Worm (Caenorhabditis elegans): Measurements from ENCODE around the gene M153.3.

M153.3 gene

DNA sequence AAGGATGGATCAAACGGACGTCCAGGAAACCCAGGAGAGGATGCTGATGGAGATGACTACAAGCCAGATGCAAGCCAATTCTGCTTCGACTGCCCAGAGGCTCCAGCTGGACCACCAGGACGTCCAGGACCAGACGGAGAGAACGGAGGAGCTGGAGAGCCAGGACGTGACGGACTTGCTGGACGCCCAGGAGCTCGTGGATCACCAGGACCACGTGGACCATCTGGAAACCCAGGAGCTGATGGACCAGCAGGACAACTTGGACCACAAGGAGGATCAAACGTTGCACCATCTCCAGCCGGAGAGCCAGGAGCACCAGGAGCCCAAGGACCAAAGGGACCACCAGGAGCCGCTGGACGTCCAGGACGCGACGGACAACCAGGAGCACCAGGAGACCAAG, 37.2 kb upstream of the M153.3 start:
- TF ChIP-seq aly-1 (tag; optimal IDR thresholded peaks at IDR 0.05) (no peak), pes-1 (GFP tag; IDR thresholded peaks at IDR 0.05) (no peak), scrt-1 (GFP tag; IDR thresholded peaks at IDR 0.05) (no peak), flt-1 (GFP tag; IDR thresholded peaks at IDR 0.05) (no peak), hmbx-1 (tag; optimal IDR thresholded peaks at IDR 0.05) (no peak), B0310.2 (tag; optimal IDR thresholded peaks at IDR 0.05) (no peak), hnd-1 (tag; optimal IDR thresholded peaks at IDR 0.05) (no peak), sea-1 (GFP tag; conservative IDR thresholded peaks at IDR 0.05) (no peak), ceh-13 (GFP tag; optimal IDR thresholded peaks at IDR 0.05) (no peak), tbx-37 (GFP tag; conservative IDR thresholded peaks at IDR 0.05) (no peak), F13C5.2 (tag; optimal IDR thresholded peaks at IDR 0.05) (no peak), tra-4 (tag; optimal IDR thresholded peaks at IDR 0.05) (no peak), ama-1 (optimal IDR thresholded peaks at IDR 0.05) (no peak), hmg-4 (GFP tag; optimal IDR thresholded peaks at IDR 0.05) (no peak), tbx-11 (GFP tag; IDR thresholded peaks at IDR 0.05) (no peak), ceh-36 (tag; optimal IDR thresholded peaks at IDR 0.05) (no peak), ets-7 (tag; optimal IDR thresholded peaks at IDR 0.05) (no peak)

ce11 chrX:12106004-12106403, 36.7 kb upstream of the M153.3 start:
- TF ChIP-seq pes-1 (GFP tag; IDR thresholded peaks at IDR 0.05) (peak; percentile 99), B0310.2 (tag; optimal IDR thresholded peaks at IDR 0.05) (peak; percentile 95), hmbx-1 (tag; optimal IDR thresholded peaks at IDR 0.05) (peak; percentile 88), F13C5.2 (tag; optimal IDR thresholded peaks at IDR 0.05) (peak; percentile 99), flt-1 (GFP tag; IDR thresholded peaks at IDR 0.05) (peak; percentile 99), aly-1 (tag; optimal IDR thresholded peaks at IDR 0.05) (peak; percentile 97), tbx-11 (GFP tag; IDR thresholded peaks at IDR 0.05) (peak; percentile 99), tbx-37 (GFP tag; conservative IDR thresholded peaks at IDR 0.05) (peak; percentile 99), ama-1 (optimal IDR thresholded peaks at IDR 0.05) (no peak), ets-7 (tag; optimal IDR thresholded peaks at IDR 0.05) (peak; percentile 94), hnd-1 (tag; optimal IDR thresholded peaks at IDR 0.05) (peak; percentile 93), ceh-36 (tag; optimal IDR thresholded peaks at IDR 0.05) (peak; percentile 98), scrt-1 (GFP tag; IDR thresholded peaks at IDR 0.05) (peak; percentile 99), ceh-13 (GFP tag; optimal IDR thresholded peaks at IDR 0.05) (peak; percentile 97), hmg-4 (GFP tag; optimal IDR thresholded peaks at IDR 0.05) (no peak), tra-4 (tag; optimal IDR thresholded peaks at IDR 0.05) (peak; percentile 86), sea-1 (GFP tag; conservative IDR thresholded peaks at IDR 0.05) (peak; percentile 97)

- no peak for TF ChIP-seq tbx-11 (GFP tag; IDR thresholded peaks at IDR 0.05)
- TF ChIP-seq tbx-37 (GFP tag; conservative IDR thresholded peaks at IDR 0.05) = no peak
- no peak for TF ChIP-seq hnd-1 (tag; optimal IDR thresholded peaks at IDR 0.05)
- TF ChIP-seq F13C5.2 (tag; optimal IDR thresholded peaks at IDR 0.05) = no peak
- TF ChIP-seq hmbx-1 (tag; optimal IDR thresholded peaks at IDR 0.05) = no peak
- TF ChIP-seq ama-1 (optimal IDR thresholded peaks at IDR 0.05) = no peak
- TF ChIP-seq flt-1 (GFP tag; IDR thresholded peaks at IDR 0.05) = no peak
- TF ChIP-seq B0310.2 (tag; optimal IDR thresholded peaks at IDR 0.05) = no peak
- TF ChIP-seq sea-1 (GFP tag; conservative IDR thresholded peaks at IDR 0.05) = no peak
- no peak for TF ChIP-seq pes-1 (GFP tag; IDR thresholded peaks at IDR 0.05)
- no peak for TF ChIP-seq ets-7 (tag; optimal IDR thresholded peaks at IDR 0.05)
Measured at ce11 chrX:12108517-12109216, 34.0 kb upstream of the M153.3 start, which contains the start of the genes W03G11.2 and lgc-13. TSS of gene W03G11.2 (minus strand) at chrX:12108617. TSS of gene lgc-13 (plus strand) at chrX:12109166.

- no peak for TF ChIP-seq B0310.2 (tag; optimal IDR thresholded peaks at IDR 0.05)
- TF ChIP-seq hnd-1 (tag; optimal IDR thresholded peaks at IDR 0.05) = no peak
- TF ChIP-seq pes-1 (GFP tag; IDR thresholded peaks at IDR 0.05) = no peak
- TF ChIP-seq ceh-13 (GFP tag; optimal IDR thresholded peaks at IDR 0.05) = no peak
- TF ChIP-seq tbx-11 (GFP tag; IDR thresholded peaks at IDR 0.05) = no peak
- TF ChIP-seq aly-1 (tag; optimal IDR thresholded peaks at IDR 0.05) = no peak
- TF ChIP-seq hmbx-1 (tag; optimal IDR thresholded peaks at IDR 0.05) = no peak
- no peak for TF ChIP-seq tbx-37 (GFP tag; conservative IDR thresholded peaks at IDR 0.05)
- TF ChIP-seq scrt-1 (GFP tag; IDR thresholded peaks at IDR 0.05) = no peak
- no peak for TF ChIP-seq ets-7 (tag; optimal IDR thresholded peaks at IDR 0.05)
- no peak for TF ChIP-seq sea-1 (GFP tag; conservative IDR thresholded peaks at IDR 0.05)
- no peak for TF ChIP-seq F13C5.2 (tag; optimal IDR thresholded peaks at IDR 0.05)
- TF ChIP-seq hmg-4 (GFP tag; optimal IDR thresholded peaks at IDR 0.05) = no peak
- no peak for TF ChIP-seq ceh-36 (tag; optimal IDR thresholded peaks at IDR 0.05)
- TF ChIP-seq ama-1 (optimal IDR thresholded peaks at IDR 0.05) = no peak
- no peak for TF ChIP-seq flt-1 (GFP tag; IDR thresholded peaks at IDR 0.05)
- TF ChIP-seq tra-4 (tag; optimal IDR thresholded peaks at IDR 0.05) = no peak
Measured at ce11 chrX:12111213-12111612, 31.5 kb upstream of the M153.3 start, which contains the start of gene lgc-14. TSS of gene lgc-14 (plus strand) at chrX:12111513.

DNA sequence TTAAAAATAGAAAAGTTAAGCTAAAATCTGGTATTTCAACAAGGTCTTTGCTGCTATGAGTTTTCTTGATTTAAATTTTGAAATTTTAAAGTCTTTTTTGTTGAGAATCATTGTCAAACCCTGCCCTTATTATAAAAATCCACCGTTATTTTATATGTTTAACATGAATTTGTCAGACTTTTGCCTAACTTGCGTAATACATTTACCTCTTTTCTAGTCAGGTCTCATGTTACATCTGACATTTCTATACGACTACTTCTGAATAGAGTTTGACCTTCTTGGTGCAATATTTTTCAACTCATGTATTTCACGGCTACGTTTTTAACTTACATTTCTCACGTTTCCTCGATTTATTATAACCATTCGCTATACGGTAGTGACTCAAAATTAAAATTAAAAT, 28.6 kb upstream of the M153.3 start, which contains the start of gene lgc-15:
Gene lgc-15 (plus strand): TSS at position 301 of the 400 bp plus-strand sequence.
- TF ChIP-seq tbx-11 (GFP tag; IDR thresholded peaks at IDR 0.05) (no peak), hnd-1 (tag; optimal IDR thresholded peaks at IDR 0.05) (no peak), hmbx-1 (tag; optimal IDR thresholded peaks at IDR 0.05) (no peak), scrt-1 (GFP tag; IDR thresholded peaks at IDR 0.05) (no peak), flt-1 (GFP tag; IDR thresholded peaks at IDR 0.05) (no peak), tra-4 (tag; optimal IDR thresholded peaks at IDR 0.05) (no peak), tbx-37 (GFP tag; conservative IDR thresholded peaks at IDR 0.05) (no peak), ets-7 (tag; optimal IDR thresholded peaks at IDR 0.05) (no peak)

DNA sequence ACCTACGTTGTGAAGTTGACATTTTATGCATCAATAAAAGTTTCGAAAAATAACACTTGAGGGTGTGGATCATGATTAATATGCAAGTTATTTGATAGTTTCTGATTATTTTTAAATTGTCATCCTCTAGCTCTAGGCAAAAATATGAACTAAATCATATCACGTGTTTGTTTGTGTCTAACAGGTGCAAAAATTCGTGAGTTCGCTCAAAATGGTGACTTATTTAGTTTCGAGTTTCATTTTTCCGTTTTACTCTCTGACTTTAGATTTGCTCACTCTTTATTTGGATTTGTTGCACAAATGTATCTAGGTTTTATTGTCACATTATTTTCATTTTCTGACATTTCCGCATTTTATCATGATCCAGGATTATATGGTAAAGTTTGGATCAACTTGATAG, 24.3 kb upstream of the M153.3 start, which contains the start of gene lgc-16:
Gene lgc-16 (plus strand): TSS at position 301 of the 400 bp plus-strand sequence.
- TF ChIP-seq sea-1 (GFP tag; conservative IDR thresholded peaks at IDR 0.05) (no peak), flt-1 (GFP tag; IDR thresholded peaks at IDR 0.05) (no peak), tbx-11 (GFP tag; IDR thresholded peaks at IDR 0.05) (no peak), hmbx-1 (tag; optimal IDR thresholded peaks at IDR 0.05) (no peak), B0310.2 (tag; optimal IDR thresholded peaks at IDR 0.05) (no peak), hmg-4 (GFP tag; optimal IDR thresholded peaks at IDR 0.05) (no peak), ets-7 (tag; optimal IDR thresholded peaks at IDR 0.05) (no peak), F13C5.2 (tag; optimal IDR thresholded peaks at IDR 0.05) (no peak), tbx-37 (GFP tag; conservative IDR thresholded peaks at IDR 0.05) (no peak), scrt-1 (GFP tag; IDR thresholded peaks at IDR 0.05) (no peak), hnd-1 (tag; optimal IDR thresholded peaks at IDR 0.05) (no peak), pes-1 (GFP tag; IDR thresholded peaks at IDR 0.05) (no peak), aly-1 (tag; optimal IDR thresholded peaks at IDR 0.05) (no peak), ceh-36 (tag; optimal IDR thresholded peaks at IDR 0.05) (no peak), ceh-13 (GFP tag; optimal IDR thresholded peaks at IDR 0.05) (no peak), tra-4 (tag; optimal IDR thresholded peaks at IDR 0.05) (no peak), ama-1 (optimal IDR thresholded peaks at IDR 0.05) (no peak)

Measured in whole organism, early embryonic.